Fruit fly (Drosophila melanogaster): Measurements from ENCODE around the gene CG14223.
A peak's percentile ranks its signal among the peaks of the same experiment; 100 is the strongest.

Gene CG14223

dm6 chrX:19665684-19666141 lies 1.9 kb upstream of the CG14223 start:
- TF ChIP-seq brk (GFP tag; optimal IDR thresholded peaks at IDR 0.05) (no peak), Myc (optimal IDR thresholded peaks at IDR 0.05) (no peak), fru (GFP tag; optimal IDR thresholded peaks at IDR 0.05) (peak; percentile 37), Mio (GFP tag; optimal IDR thresholded peaks at IDR 0.05) (no peak), Hnf4 (GFP tag; optimal IDR thresholded peaks at IDR 0.05) (no peak), HLH106 (tag; optimal IDR thresholded peaks at IDR 0.05) (peak; percentile 48), ey (GFP tag; optimal IDR thresholded peaks at IDR 0.05) (peak; percentile 25), Rel (GFP tag; optimal IDR thresholded peaks at IDR 0.05) (no peak), Rel (tag; optimal IDR thresholded peaks at IDR 0.05) (peak; percentile 30), jim (GFP tag; optimal IDR thresholded peaks at IDR 0.05) (no peak), Dif (GFP tag; optimal IDR thresholded peaks at IDR 0.05; ENCODE audit: partially characterized antibody) (peak; percentile 48), pan (optimal IDR thresholded peaks at IDR 0.05) (no peak), CrebA (GFP tag; optimal IDR thresholded peaks at IDR 0.05; ENCODE audit: borderline replicate concordance) (no peak), lola (GFP tag; optimal IDR thresholded peaks at IDR 0.05) (no peak), psq (GFP tag; optimal IDR thresholded peaks at IDR 0.05) (no peak), dl (GFP tag; optimal IDR thresholded peaks at IDR 0.05; ENCODE audit: insufficient read depth in 1 of 2, partially characterized antibody in 2 of 2) (no peak), Dfd (GFP tag; optimal IDR thresholded peaks at IDR 0.05) (no peak), Hr83 (GFP tag; optimal IDR thresholded peaks at IDR 0.05; ENCODE audit: poor library complexity, severe bottlenecking) (no peak), sv (GFP tag; optimal IDR thresholded peaks at IDR 0.05) (no peak), CG9705 (GFP tag; optimal IDR thresholded peaks at IDR 0.05) (peak; percentile 11), CG32264 (GFP tag; optimal IDR thresholded peaks at IDR 0.05) (no peak), tai (GFP tag; optimal IDR thresholded peaks at IDR 0.05) (no peak), Hr78 (GFP tag; optimal IDR thresholded peaks at IDR 0.05) (no peak), dmrt93B (GFP tag; optimal IDR thresholded peaks at IDR 0.05) (peak; percentile 20), usp (GFP tag; optimal IDR thresholded peaks at IDR 0.05) (no peak), foxo (GFP tag; optimal IDR thresholded peaks at IDR 0.05) (peak in 1 of 2 experiments; percentile 43), rgr (GFP tag; optimal IDR thresholded peaks at IDR 0.05) (peak; percentile 34), Sp1 (GFP tag; optimal IDR thresholded peaks at IDR 0.05) (peak; percentile 49), OdsH (GFP tag; optimal IDR thresholded peaks at IDR 0.05) (no peak), woc (GFP tag; optimal IDR thresholded peaks at IDR 0.05) (peak; percentile 53), br (GFP tag; optimal IDR thresholded peaks at IDR 0.05) (peak; percentile 23), dsf (GFP tag; optimal IDR thresholded peaks at IDR 0.05; ENCODE audit: borderline replicate concordance) (no peak), GATAd (GFP tag; optimal IDR thresholded peaks at IDR 0.05) (no peak), sage (GFP tag; optimal IDR thresholded peaks at IDR 0.05) (no peak), N (GFP tag; optimal IDR thresholded peaks at IDR 0.05) (no peak), Jra (GFP tag; optimal IDR thresholded peaks at IDR 0.05) (no peak), Abd-B (GFP tag; optimal IDR thresholded peaks at IDR 0.05) (no peak), Vsx2 (GFP tag; optimal IDR thresholded peaks at IDR 0.05; ENCODE audit: partially characterized antibody) (no peak), h (GFP tag; optimal IDR thresholded peaks at IDR 0.05) (peak; percentile 32)

dm6 chrX:19663196-19663858 lies 444 bp downstream of the CG14223 start:
- TF ChIP-seq Hr83 (GFP tag; optimal IDR thresholded peaks at IDR 0.05; ENCODE audit: poor library complexity, severe bottlenecking) (peak; percentile 3), brk (GFP tag; optimal IDR thresholded peaks at IDR 0.05) (no peak), br (GFP tag; optimal IDR thresholded peaks at IDR 0.05) (peak; percentile 34), dl (GFP tag; optimal IDR thresholded peaks at IDR 0.05; ENCODE audit: insufficient read depth in 1 of 2, partially characterized antibody in 2 of 2) (peak in 1 of 2 experiments; percentile 33), woc (GFP tag; optimal IDR thresholded peaks at IDR 0.05) (peak; percentile 79), Abd-B (GFP tag; optimal IDR thresholded peaks at IDR 0.05) (no peak), N (GFP tag; optimal IDR thresholded peaks at IDR 0.05) (no peak), HLH106 (tag; optimal IDR thresholded peaks at IDR 0.05) (peak; percentile 64), CG9705 (GFP tag; optimal IDR thresholded peaks at IDR 0.05) (peak; percentile 5), psq (GFP tag; optimal IDR thresholded peaks at IDR 0.05) (peak; percentile 37), usp (GFP tag; optimal IDR thresholded peaks at IDR 0.05) (no peak), pan (optimal IDR thresholded peaks at IDR 0.05) (no peak), Vsx2 (GFP tag; optimal IDR thresholded peaks at IDR 0.05; ENCODE audit: partially characterized antibody) (no peak), Hnf4 (GFP tag; optimal IDR thresholded peaks at IDR 0.05) (no peak), lola (GFP tag; optimal IDR thresholded peaks at IDR 0.05) (no peak), Dfd (GFP tag; optimal IDR thresholded peaks at IDR 0.05) (no peak), Rel (GFP tag; optimal IDR thresholded peaks at IDR 0.05) (no peak), Rel (tag; optimal IDR thresholded peaks at IDR 0.05) (no peak), CG32264 (GFP tag; optimal IDR thresholded peaks at IDR 0.05) (no peak), rgr (GFP tag; optimal IDR thresholded peaks at IDR 0.05) (peak; percentile 14), dmrt93B (GFP tag; optimal IDR thresholded peaks at IDR 0.05) (no peak), ey (GFP tag; optimal IDR thresholded peaks at IDR 0.05) (peak; percentile 39), tai (GFP tag; optimal IDR thresholded peaks at IDR 0.05) (no peak), sv (GFP tag; optimal IDR thresholded peaks at IDR 0.05) (no peak), Sp1 (GFP tag; optimal IDR thresholded peaks at IDR 0.05) (peak; percentile 68), h (GFP tag; optimal IDR thresholded peaks at IDR 0.05) (peak; percentile 6), fru (GFP tag; optimal IDR thresholded peaks at IDR 0.05) (peak; percentile 37), OdsH (GFP tag; optimal IDR thresholded peaks at IDR 0.05) (peak; percentile 16), Mio (GFP tag; optimal IDR thresholded peaks at IDR 0.05) (no peak), Dif (GFP tag; optimal IDR thresholded peaks at IDR 0.05; ENCODE audit: partially characterized antibody) (no peak), dsf (GFP tag; optimal IDR thresholded peaks at IDR 0.05; ENCODE audit: borderline replicate concordance) (no peak), jim (GFP tag; optimal IDR thresholded peaks at IDR 0.05) (no peak), CrebA (GFP tag; optimal IDR thresholded peaks at IDR 0.05; ENCODE audit: borderline replicate concordance) (no peak), Jra (GFP tag; optimal IDR thresholded peaks at IDR 0.05) (no peak), foxo (GFP tag; optimal IDR thresholded peaks at IDR 0.05) (peak in 1 of 2 experiments; percentile 45), Myc (optimal IDR thresholded peaks at IDR 0.05) (no peak), Hr78 (GFP tag; optimal IDR thresholded peaks at IDR 0.05) (no peak), GATAd (GFP tag; optimal IDR thresholded peaks at IDR 0.05) (no peak), sage (GFP tag; optimal IDR thresholded peaks at IDR 0.05) (no peak)

Measured in whole organism, wandering third instar larva.